Worm (Caenorhabditis elegans): Measurements from ENCODE around the gene C02F5.14.

The C02F5.14 gene

DNA sequence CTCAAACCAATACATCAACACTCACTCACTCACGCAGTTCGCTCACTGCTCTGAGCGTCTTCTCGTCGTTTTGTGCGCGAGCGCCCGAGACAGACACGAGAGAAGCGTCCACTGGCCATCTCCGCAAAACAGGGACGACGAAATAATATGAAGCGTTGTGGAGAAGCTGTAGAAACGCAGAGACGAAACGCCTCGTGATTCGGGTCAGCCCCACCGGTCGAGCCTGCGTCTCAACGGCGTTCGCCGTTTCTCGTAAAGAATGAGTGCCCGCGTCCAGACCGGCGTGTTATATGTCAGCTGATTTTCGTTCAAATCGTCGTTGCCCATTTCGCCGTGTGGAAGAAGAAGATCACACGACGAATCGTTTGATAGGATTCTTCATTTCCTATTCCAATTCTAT, 7.8 kb downstream of the C02F5.14 start, which contains the start of gene fbxl-1:
Gene fbxl-1 (plus strand): TSS at position 320 of the 400 bp plus-strand sequence.
- TF ChIP-seq Y5F2A.4 (GFP tag; optimal IDR thresholded peaks at IDR 0.05) (no peak), mxl-2 (GFP tag; conservative IDR thresholded peaks at IDR 0.05) (no peak), unc-130 (GFP tag; optimal IDR thresholded peaks at IDR 0.05) (no peak), fos-1 (tag; optimal IDR thresholded peaks at IDR 0.05) (no peak), ctbp-1 (GFP tag; IDR thresholded peaks at IDR 0.05) (peak; percentile 78), nhr-111 (GFP tag; optimal IDR thresholded peaks at IDR 0.05) (no peak), mep-1 (tag; optimal IDR thresholded peaks at IDR 0.05) (peak; percentile 90), D1046.2 (GFP tag; IDR thresholded peaks at IDR 0.05) (no peak), egl-43 (GFP tag; IDR thresholded peaks at IDR 0.05) (peak; percentile 79), egl-27 (tag; optimal IDR thresholded peaks at IDR 0.05) (no peak), fkh-10 (GFP tag; optimal IDR thresholded peaks at IDR 0.05) (peak; percentile 28), Y105C5A.15 (GFP tag; IDR thresholded peaks at IDR 0.05) (no peak), nhr-237 (tag; optimal IDR thresholded peaks at IDR 0.05) (no peak), zfp-2 (tag; optimal IDR thresholded peaks at IDR 0.05) (no peak), gei-8 (GFP tag; optimal IDR thresholded peaks at IDR 0.05) (peak; percentile 5), saeg-2 (GFP tag; IDR thresholded peaks at IDR 0.05) (no peak), dmd-8 (GFP tag; IDR thresholded peaks at IDR 0.05) (no peak), ztf-11 (tag; optimal IDR thresholded peaks at IDR 0.05) (no peak), zag-1 (tag; optimal IDR thresholded peaks at IDR 0.05) (no peak), ceh-82 (tag; optimal IDR thresholded peaks at IDR 0.05) (no peak), cey-2 (tag; optimal IDR thresholded peaks at IDR 0.05; ENCODE audit: borderline replicate concordance, insufficient read depth) (no peak), ceh-32 (tag; optimal IDR thresholded peaks at IDR 0.05; ENCODE audit: poor library complexity) (no peak), lin-29 (GFP tag; IDR thresholded peaks at IDR 0.05) (no peak), nhr-48 (tag; optimal IDR thresholded peaks at IDR 0.05) (peak; percentile 31), T20F7.1 (GFP tag; optimal IDR thresholded peaks at IDR 0.05) (peak; percentile 86), mes-2 (tag; optimal IDR thresholded peaks at IDR 0.05; ENCODE audit: poor library complexity, severe bottlenecking) (peak; percentile 61), vab-7 (GFP tag; IDR thresholded peaks at IDR 0.05) (peak; percentile 62), lin-38 (GFP tag; IDR thresholded peaks at IDR 0.05) (peak; percentile 59), T26A8.4 (GFP tag; IDR thresholded peaks at IDR 0.05) (peak; percentile 60; the same call in 1 of the 2 replicates), spr-1 (tag; optimal IDR thresholded peaks at IDR 0.05) (peak; percentile 36), lin-13 (GFP tag; optimal IDR thresholded peaks at IDR 0.05) (peak; percentile 37), hmg-1.1 (GFP tag; IDR thresholded peaks at IDR 0.05) (peak; percentile 93), pha-4 (GFP tag; IDR thresholded peaks at IDR 0.05) (no peak; the same call in 1 of the 2 replicates), pha-4 (tag; optimal IDR thresholded peaks at IDR 0.05) (no peak), hlh-11 (tag; optimal IDR thresholded peaks at IDR 0.05) (peak; percentile 99), nhr-76 (tag; optimal IDR thresholded peaks at IDR 0.05) (no peak), nhr-28 (tag; optimal IDR thresholded peaks at IDR 0.05) (peak; percentile 81), nhr-77 (tag; optimal IDR thresholded peaks at IDR 0.05) (peak; percentile 83), zip-11 (GFP tag; IDR thresholded peaks at IDR 0.05) (no peak), rbr-2 (tag; optimal IDR thresholded peaks at IDR 0.05) (peak; percentile 87), mdl-1 (tag; optimal IDR thresholded peaks at IDR 0.05) (peak; percentile 67 to 97), aha-1 (tag) (peak; percentile 92), lir-3 (tag; optimal IDR thresholded peaks at IDR 0.05) (no peak), R02D3.7 (tag; optimal IDR thresholded peaks at IDR 0.05) (no peak), spr-3 (GFP tag; optimal IDR thresholded peaks at IDR 0.05) (no peak), ceh-44 (GFP tag; IDR thresholded peaks at IDR 0.05) (no peak), dpl-1 (GFP tag; optimal IDR thresholded peaks at IDR 0.05) (peak; percentile 16), attf-4 (tag; optimal IDR thresholded peaks at IDR 0.05) (no peak), nhr-11 (tag; optimal IDR thresholded peaks at IDR 0.05) (peak; percentile 91), zip-2 (tag; optimal IDR thresholded peaks at IDR 0.05) (no peak), tra-1 (GFP tag; IDR thresholded peaks at IDR 0.05) (no peak), daf-8 (GFP tag; IDR thresholded peaks at IDR 0.05) (no peak), madf-5 (GFP tag; IDR thresholded peaks at IDR 0.05) (no peak)
